Fruit fly (Drosophila melanogaster) whole organism, adult: ENCODE results near the gene scat.

Experiments
- CG5204 ChIP-seq: fragments of 200-800 bp; sonication (Bioruptor generic); optimal IDR thresholded peaks from 2 replicates; lab custom pipeline; 2016; ENCODE audit warnings: missing biosample characterization, missing genetic modification characterization
- Mnt ChIP-seq: fragments of 200-800 bp; sonication (Bioruptor generic); optimal IDR thresholded peaks from 2 replicates; lab custom pipeline; 2016; ENCODE audit warnings: missing biosample characterization, mild to moderate bottlenecking, missing genetic modification characterization

DNA sequence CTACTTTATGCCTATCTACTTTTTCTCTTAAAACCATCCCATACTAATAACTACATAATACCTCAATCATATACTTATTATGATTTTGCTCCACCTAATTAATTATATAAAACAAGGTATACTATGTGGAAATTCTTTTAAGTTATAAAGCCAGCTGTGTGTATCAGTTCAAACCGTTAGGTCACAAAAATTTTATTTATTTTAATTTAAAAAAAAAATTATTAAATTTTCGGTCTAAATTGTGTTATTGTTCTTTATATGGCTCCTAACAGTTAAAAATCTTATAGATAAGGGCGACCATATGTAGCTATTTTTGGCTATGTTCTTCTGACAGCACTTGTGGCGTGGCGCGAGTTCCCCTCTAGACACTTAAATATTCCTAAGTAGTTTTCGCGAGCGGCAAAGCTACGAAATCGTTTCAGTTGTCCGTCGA lies 43.9 kb upstream of the scat start, which contains the start of gene Aldh:
- TF ChIP-seq Mnt (peak; percentile 31), CG5204 (GFP tag; lab: Kevin White, UChicago) (peak; percentile 70)
